Fruit fly (Drosophila melanogaster) whole organism, embryonic: ENCODE measurements around the gene Hmr.

Experiments
- Aef1 ChIP-seq: fragments of 200-800 bp; sonication (Bioruptor generic); IDR thresholded peaks from 3 replicates; pipeline ENCODE4 v1.3.6; 2022; ENCODE audit warnings: missing biosample characterization, missing genetic modification characterization
- C15 ChIP-seq: fragments of 200-800 bp; sonication (Bioruptor generic); IDR thresholded peaks from 3 replicates; pipeline ENCODE4 v1.3.6; 2022; ENCODE audit warnings: missing biosample characterization, missing genetic modification characterization
- CG10267 ChIP-seq: fragments of 200-800 bp; sonication (Bioruptor generic); optimal IDR thresholded peaks from 2 replicates; lab custom pipeline; 2018; ENCODE audit warnings: missing biosample characterization, mild to moderate bottlenecking, missing genetic modification characterization, moderate library complexity
- CG10565 ChIP-seq: fragments of 200-800 bp; sonication (Bioruptor generic); optimal IDR thresholded peaks from 3 replicates; lab custom pipeline; 2016; ENCODE audit warnings: missing biosample characterization, mild to moderate bottlenecking, missing genetic modification characterization
- CG11085 ChIP-seq: fragments of 200-800 bp; sonication (Bioruptor generic); IDR thresholded peaks from 2 replicates; pipeline ENCODE4 v1.3.6; 2022; ENCODE audit warnings: missing biosample characterization, missing genetic modification characterization
- CG12391 ChIP-seq: fragments of 200-800 bp; sonication (Bioruptor generic); optimal IDR thresholded peaks from 3 replicates; lab custom pipeline; 2018; ENCODE audit warnings: missing biosample characterization, mild to moderate bottlenecking, missing genetic modification characterization, moderate library complexity
- CG13123 ChIP-seq: fragments of 200-800 bp; sonication (Bioruptor generic); optimal IDR thresholded peaks from 2 replicates; lab custom pipeline; 2016; ENCODE audit warnings: missing biosample characterization, missing genetic modification characterization
- CG13296 ChIP-seq: fragments of 200-800 bp; sonication (Bioruptor generic); optimal IDR thresholded peaks from 3 replicates; lab custom pipeline; 2018; ENCODE audit warnings: missing biosample characterization, mild to moderate bottlenecking, missing genetic modification characterization
- CG14050 ChIP-seq: fragments of 200-800 bp; sonication (Bioruptor generic); IDR thresholded peaks from 3 replicates; pipeline ENCODE4 v1.3.6; 2022; ENCODE audit warnings: missing biosample characterization, missing genetic modification characterization
- CG15601 ChIP-seq: fragments of 200-800 bp; sonication (Bioruptor generic); optimal IDR thresholded peaks from 3 replicates; lab custom pipeline; 2019; ENCODE audit warnings: missing biosample characterization, mild to moderate bottlenecking, missing genetic modification characterization, moderate library complexity
- CG16813 ChIP-seq: fragments of 200-800 bp; sonication (Bioruptor generic); IDR thresholded peaks from 3 replicates; pipeline ENCODE4 v1.3.6; 2022; ENCODE audit warnings: missing biosample characterization, missing genetic modification characterization; ENCODE audit not compliant: partially characterized antibody
- CG17568 ChIP-seq: fragments of 200-800 bp; sonication (Bioruptor generic); optimal IDR thresholded peaks from 2 replicates; lab custom pipeline; 2018; ENCODE audit warnings: missing biosample characterization, mild to moderate bottlenecking, missing genetic modification characterization, moderate library complexity
- CG17802 ChIP-seq: fragments of 200-800 bp; sonication (Bioruptor generic); optimal IDR thresholded peaks from 2 replicates; lab custom pipeline; 2018; ENCODE audit warnings: missing biosample characterization, mild to moderate bottlenecking, missing genetic modification characterization, moderate library complexity
- CG2116 ChIP-seq: fragments of 200-800 bp; sonication (Bioruptor generic); optimal IDR thresholded peaks from 3 replicates; lab custom pipeline; 2018; ENCODE audit warnings: missing biosample characterization, mild to moderate bottlenecking, missing genetic modification characterization
- CG2120 ChIP-seq: fragments of 200-800 bp; sonication (Bioruptor generic); optimal IDR thresholded peaks from 3 replicates; lab custom pipeline; 2016; ENCODE audit warnings: missing biosample characterization, missing genetic modification characterization
- CG30020 ChIP-seq: fragments of 200-800 bp; optimal IDR thresholded peaks from 2 replicates; lab custom pipeline; 2019; ENCODE audit warnings: missing biosample characterization, mild to moderate bottlenecking, missing genetic modification characterization, moderate library complexity
- CG31388 ChIP-seq: fragments of 200-800 bp; sonication (Bioruptor generic); optimal IDR thresholded peaks from 2 replicates; lab custom pipeline; 2016; ENCODE audit warnings: missing biosample characterization, missing genetic modification characterization
- CG3838 ChIP-seq: fragments of 200-800 bp; sonication (Bioruptor generic); optimal IDR thresholded peaks from 3 replicates; lab custom pipeline; 2016; ENCODE audit warnings: missing biosample characterization, missing genetic modification characterization
- CG4617 ChIP-seq: fragments of 200-800 bp; sonication (Bioruptor generic); optimal IDR thresholded peaks from 3 replicates; lab custom pipeline; 2016; ENCODE audit warnings: missing biosample characterization, missing genetic modification characterization, borderline replicate concordance
- CG8290 ChIP-seq, 3 experiments: fragments of 200-800 bp; sonication (Bioruptor generic); optimal IDR thresholded peaks; 2 replicates each; lab custom pipeline; 2016 to 2019; ENCODE audit warnings: missing biosample characterization in 3 of 3, missing genetic modification characterization in 3 of 3, mild to moderate bottlenecking in 2 of 3, moderate library complexity in 1 of 3
- CG9932 ChIP-seq: fragments of 200-800 bp; sonication (Bioruptor generic); IDR thresholded peaks from 2 replicates; pipeline ENCODE4 v1.3.6; 2022; ENCODE audit warnings: missing biosample characterization, missing genetic modification characterization
- D19A ChIP-seq: fragments of 200-800 bp; optimal IDR thresholded peaks from 3 replicates; lab custom pipeline; 2019; ENCODE audit warnings: missing biosample characterization, mild to moderate bottlenecking, missing genetic modification characterization, moderate library complexity
- Deaf1 ChIP-seq: fragments of 200-800 bp; optimal IDR thresholded peaks from 3 replicates; lab custom pipeline; 2019; ENCODE audit warnings: missing biosample characterization, mild to moderate bottlenecking, missing genetic modification characterization, moderate library complexity
- Doc3 ChIP-seq: fragments of 200-800 bp; sonication (Bioruptor generic); IDR thresholded peaks from 3 replicates; pipeline ENCODE4 v1.3.6; 2022; ENCODE audit warnings: missing biosample characterization, missing genetic modification characterization; ENCODE audit not compliant: partially characterized antibody
- Dref ChIP-seq: fragments of 200-800 bp; sonication (Bioruptor generic); IDR thresholded peaks from 2 replicates; pipeline ENCODE4 v1.3.6; 2022; ENCODE audit warnings: missing biosample characterization, missing genetic modification characterization
- Gsc ChIP-seq: fragments of 200-800 bp; sonication (Bioruptor generic); IDR thresholded peaks from 2 replicates; pipeline ENCODE4 v1.3.6; 2022; ENCODE audit warnings: missing biosample characterization, missing genetic modification characterization
- HLH4C ChIP-seq: fragments of 200-800 bp; sonication (Bioruptor generic); IDR thresholded peaks from 3 replicates; pipeline ENCODE4 v1.3.6; 2022; ENCODE audit warnings: missing biosample characterization, missing genetic modification characterization; ENCODE audit not compliant: partially characterized antibody
- HLH54F ChIP-seq: fragments of 200-800 bp; sonication (Bioruptor generic); optimal IDR thresholded peaks from 3 replicates; lab custom pipeline; 2016; ENCODE audit warnings: missing biosample characterization, missing genetic modification characterization
- Hr51 ChIP-seq, 2 experiments: fragments of 200-800 bp; sonication (Bioruptor generic); optimal IDR thresholded peaks; 2 replicates in 1 of 2; 3 replicates in 1 of 2; lab custom pipeline; 2016 to 2018; ENCODE audit warnings: missing biosample characterization in 2 of 2, missing genetic modification characterization in 2 of 2, mild to moderate bottlenecking in 1 of 2, moderate library complexity in 1 of 2
- Lhr ChIP-seq: fragments of 200-800 bp; sonication (Bioruptor generic); optimal IDR thresholded peaks from 3 replicates; lab custom pipeline; 2017; ENCODE audit warnings: mild to moderate bottlenecking, missing biosample characterization, missing genetic modification reagents, missing genetic modification characterization
- Max ChIP-seq: fragments of 200-800 bp; sonication (Bioruptor generic); optimal IDR thresholded peaks from 2 replicates; lab custom pipeline; 2016; ENCODE audit warnings: missing biosample characterization, mild to moderate bottlenecking, missing genetic modification characterization
- Optix ChIP-seq: fragments of 200-800 bp; sonication (Bioruptor generic); IDR thresholded peaks from 3 replicates; pipeline ENCODE4 v1.3.6; 2022; ENCODE audit warnings: missing biosample characterization, missing genetic modification characterization
- Pdp1 ChIP-seq, 2 experiments: fragments of 200-800 bp; sonication (Bioruptor generic); optimal IDR thresholded peaks; 3 replicates each; lab custom pipeline; 2016; ENCODE audit warnings: missing biosample characterization in 2 of 2, missing genetic modification characterization in 2 of 2, mild to moderate bottlenecking in 1 of 2, moderate library complexity in 1 of 2
- Rx ChIP-seq: fragments of 200-800 bp; sonication (Bioruptor generic); IDR thresholded peaks from 2 replicates; pipeline ENCODE4 v1.3.6; 2022; ENCODE audit warnings: missing biosample characterization, missing genetic modification characterization
- Scr ChIP-seq: fragments of 200-800 bp; sonication (Bioruptor generic); IDR thresholded peaks from 2 replicates; pipeline ENCODE4 v1.3.6; 2022; ENCODE audit warnings: missing biosample characterization, missing genetic modification characterization; ENCODE audit not compliant: partially characterized antibody
- Sox102F ChIP-seq: fragments of 200-800 bp; sonication (Bioruptor generic); optimal IDR thresholded peaks from 2 replicates; lab custom pipeline; 2018; ENCODE audit warnings: missing biosample characterization, mild to moderate bottlenecking, missing genetic modification characterization, moderate library complexity
- TFAM ChIP-seq: fragments of 200-800 bp; sonication (Bioruptor generic); optimal IDR thresholded peaks from 2 replicates; lab custom pipeline; 2017; ENCODE audit warnings: missing biosample characterization, missing genetic modification characterization, inconsistent platforms
- abd-A ChIP-seq: fragments of 200-800 bp; sonication (Bioruptor generic); optimal IDR thresholded peaks from 3 replicates; lab custom pipeline; 2019; ENCODE audit warnings: missing biosample characterization, mild to moderate bottlenecking, missing genetic modification characterization, moderate library complexity
- az2 ChIP-seq: fragments of 200-800 bp; sonication (Bioruptor generic); optimal IDR thresholded peaks from 3 replicates; lab custom pipeline; 2016; ENCODE audit warnings: missing biosample characterization, missing genetic modification characterization
- br ChIP-seq: fragments of >200 bp; optimal IDR thresholded peaks from 2 replicates; lab custom pipeline; 2017
- fru ChIP-seq: fragments of >200 bp; optimal IDR thresholded peaks from 2 replicates; lab custom pipeline; 2017
- gcm ChIP-seq: fragments of 200-800 bp; sonication (Bioruptor generic); optimal IDR thresholded peaks from 2 replicates; lab custom pipeline; 2019; ENCODE audit warnings: missing biosample characterization, mild to moderate bottlenecking, missing genetic modification characterization, moderate library complexity
- gcm2 ChIP-seq: fragments of 200-800 bp; sonication (Bioruptor generic); optimal IDR thresholded peaks from 2 replicates; lab custom pipeline; 2016; ENCODE audit warnings: missing biosample characterization, missing genetic modification characterization
- gt ChIP-seq: fragments of 200-800 bp; sonication (Bioruptor generic); IDR thresholded peaks from 2 replicates; pipeline ENCODE4 v1.3.6; 2022; ENCODE audit warnings: missing biosample characterization, missing genetic modification characterization
- jumu ChIP-seq: fragments of 200-800 bp; sonication (Bioruptor generic); optimal IDR thresholded peaks from 3 replicates; lab custom pipeline; 2016; ENCODE audit warnings: missing biosample characterization, missing genetic modification characterization
- odd ChIP-seq: fragments of 200-800 bp; sonication (Bioruptor generic); optimal IDR thresholded peaks from 2 replicates; lab custom pipeline; 2017; ENCODE audit warnings: missing biosample characterization, mild to moderate bottlenecking, missing genetic modification characterization
- sd ChIP-seq: fragments of 200-800 bp; sonication (Bioruptor generic); optimal IDR thresholded peaks from 3 replicates; lab custom pipeline; 2018; ENCODE audit warnings: missing biosample characterization, mild to moderate bottlenecking, missing genetic modification characterization, moderate library complexity
- tin ChIP-seq: fragments of 200-800 bp; sonication (Bioruptor generic); optimal IDR thresholded peaks from 3 replicates; lab custom pipeline; 2016; ENCODE audit warnings: missing biosample characterization, missing genetic modification characterization
- usp ChIP-seq: fragments of >200 bp; optimal IDR thresholded peaks from 2 replicates; lab custom pipeline; 2017; ENCODE audit warnings: missing biosample characterization, missing genetic modification characterization

The Hmr gene

dm6 chrX:10602057-10602764 lies 6.6 kb upstream of the Hmr start, which contains the start of gene CG1628 (continued):
- TF ChIP-seq Pdp1 (GFP tag; optimal IDR thresholded peaks at IDR 0.05; lab: Kevin White, UChicago), result peak in 1 of 2 experiments; percentile 23
- TF ChIP-seq CG2116 (GFP tag; lab: Kevin White, UChicago), result no peak
- no peak for TF ChIP-seq CG12391
- TF ChIP-seq Hr51 (GFP tag; optimal IDR thresholded peaks at IDR 0.05; lab: Kevin White, UChicago), result peak in 1 of 2 experiments; percentile 17
- peak; percentile 99 for TF ChIP-seq Deaf1 (tag; lab: Kevin White, UChicago)
- TF ChIP-seq CG10565, result no peak
- TF ChIP-seq Dref (GFP tag; lab: Robert Waterston, UW), result peak; percentile 62
- TF ChIP-seq CG13296, result no peak
- TF ChIP-seq CG13123 (GFP tag; lab: Kevin White, UChicago), result no peak
- no peak for TF ChIP-seq abd-A (tag; lab: Kevin White, UChicago)
- no peak for TF ChIP-seq CG10267 (tag; lab: Kevin White, UChicago)
- TF ChIP-seq Sox102F, result no peak
- no peak for TF ChIP-seq az2
- no peak for TF ChIP-seq CG4617 (GFP tag; lab: Kevin White, UChicago)
- no peak for TF ChIP-seq tin
- TF ChIP-seq Max (GFP tag; lab: Kevin White, UChicago), result no peak
- TF ChIP-seq CG15601 (tag; lab: Kevin White, UChicago), result peak; percentile 11
- no peak for TF ChIP-seq HLH54F (GFP tag; lab: Kevin White, UChicago)
- no peak for TF ChIP-seq gcm2 (GFP tag; lab: Kevin White, UChicago)
- TF ChIP-seq CG3838, result no peak
- no peak for TF ChIP-seq Rx
- TF ChIP-seq CG14050 (GFP tag; lab: Robert Waterston, UW), result no peak
- TF ChIP-seq CG17802, result no peak
- peak; percentile 58 for TF ChIP-seq Scr (GFP tag; lab: Robert Waterston, UW)
- TF ChIP-seq jumu (GFP tag; lab: Kevin White, UChicago), result no peak
- TF ChIP-seq sd, result no peak
- TF ChIP-seq CG30020 (tag; lab: Kevin White, UChicago), result no peak
- no peak for TF ChIP-seq TFAM (GFP tag; lab: Kevin White, UChicago)
- TF ChIP-seq CG16813, result peak; percentile 67
- TF ChIP-seq fru, result no peak
- no peak for TF ChIP-seq CG31388 (GFP tag; lab: Kevin White, UChicago)
- TF ChIP-seq usp, result no peak
- no peak for TF ChIP-seq CG11085 (GFP tag; lab: Robert Waterston, UW)
- no peak for TF ChIP-seq Aef1 (GFP tag; lab: Robert Waterston, UW)
- TF ChIP-seq HLH4C (GFP tag; lab: Robert Waterston, UW), result peak; percentile 66
- TF ChIP-seq CG8290 (GFP tag; optimal IDR thresholded peaks at IDR 0.05; lab: Kevin White, UChicago), result peak; percentile 82
- peak; percentile 64 to 85 for TF ChIP-seq CG8290 (tag; optimal IDR thresholded peaks at IDR 0.05; lab: Kevin White, UChicago)
- no peak for TF ChIP-seq gcm (GFP tag; lab: Kevin White, UChicago)
- TF ChIP-seq br (lab: Kevin White, UChicago), result no peak
- TF ChIP-seq CG9932 (GFP tag; lab: Robert Waterston, UW), result no peak
- TF ChIP-seq Optix (GFP tag; lab: Robert Waterston, UW), result 0 out of 3 replicates have a peak, but pooled peaks have one; percentile 26
- TF ChIP-seq Gsc (GFP tag; lab: Robert Waterston, UW), result no peak
- no peak for TF ChIP-seq Lhr
- 0 out of 3 replicates have a peak, but pooled peaks have one; percentile 25 for TF ChIP-seq Doc3
- TF ChIP-seq CG2120, result no peak
- TF ChIP-seq D19A, result no peak
- TF ChIP-seq gt (GFP tag; lab: Robert Waterston, UW), result no peak
- TF ChIP-seq odd (GFP tag; lab: Kevin White, UChicago), result no peak
- no peak for TF ChIP-seq CG17568 (GFP tag; lab: Kevin White, UChicago)
- TF ChIP-seq C15, result no peak
